Worm (Caenorhabditis elegans): ENCODE measurements around the gene cysl-3.

cysl-3 gene

DNA sequence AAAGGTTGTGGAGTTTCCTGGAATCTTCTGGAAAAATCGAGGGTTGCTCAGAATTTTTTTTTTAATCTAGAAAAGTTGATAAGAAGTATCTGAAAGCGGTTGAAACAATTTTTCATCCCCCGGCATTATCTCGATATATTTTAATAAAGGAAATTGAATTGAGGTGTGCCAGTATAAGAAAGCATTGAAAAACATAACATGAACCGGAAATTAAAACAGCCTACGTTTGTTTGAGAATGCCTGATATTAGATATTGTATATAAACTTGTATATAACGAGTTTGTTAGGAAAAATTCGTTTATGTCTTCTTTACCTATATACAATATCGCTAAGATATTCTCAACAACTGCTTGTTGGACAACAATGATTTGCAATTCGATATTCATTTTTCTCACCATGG is 51.2 kb downstream of the cysl-3 start, which contains the start of gene str-30:
Gene str-30 (plus strand): TSS at position 301 of the 400 bp plus-strand sequence.
- no peak for TF ChIP-seq pag-3 (tag; optimal IDR thresholded peaks at IDR 0.05; ENCODE audit: borderline replicate concordance)
- no peak for TF ChIP-seq unc-55 (GFP tag; optimal IDR thresholded peaks at IDR 0.05)
- TF ChIP-seq ahr-1 (tag; optimal IDR thresholded peaks at IDR 0.05), result no peak
- no peak for TF ChIP-seq ttx-3 (tag; optimal IDR thresholded peaks at IDR 0.05)
- TF ChIP-seq unc-42 (tag; optimal IDR thresholded peaks at IDR 0.05), result no peak
- no peak for TF ChIP-seq T23F11.4 (GFP tag; optimal IDR thresholded peaks at IDR 0.05)
- no peak for TF ChIP-seq nfya-1 (tag; optimal IDR thresholded peaks at IDR 0.05)
- TF ChIP-seq fax-1 (tag; optimal IDR thresholded peaks at IDR 0.05), result no peak
- TF ChIP-seq ceh-6 (GFP tag; optimal IDR thresholded peaks at IDR 0.05), result no peak
- no peak for TF ChIP-seq ceh-14 (tag; optimal IDR thresholded peaks at IDR 0.05)
- TF ChIP-seq dve-1 (tag; optimal IDR thresholded peaks at IDR 0.05), result no peak
- TF ChIP-seq elt-4 (tag; optimal IDR thresholded peaks at IDR 0.05), result no peak
- no peak for TF ChIP-seq fkh-10 (GFP tag; optimal IDR thresholded peaks at IDR 0.05)
- no peak for TF ChIP-seq ceh-31 (tag; optimal IDR thresholded peaks at IDR 0.05)
- no peak for TF ChIP-seq che-1 (tag; optimal IDR thresholded peaks at IDR 0.05)
- no peak for TF ChIP-seq ceh-9 (tag; optimal IDR thresholded peaks at IDR 0.05)
- TF ChIP-seq unc-3 (GFP tag; conservative IDR thresholded peaks at IDR 0.05), result no peak
- TF ChIP-seq unc-3 (tag; optimal IDR thresholded peaks at IDR 0.05), result no peak
- no peak for TF ChIP-seq lim-6 (tag; optimal IDR thresholded peaks at IDR 0.05)
- no peak for TF ChIP-seq sox-4 (tag; optimal IDR thresholded peaks at IDR 0.05)

All from whole organism, late embryonic.